Fruit fly (Drosophila melanogaster) whole organism, embryonic: ENCODE data around the gene shakB.
A peak's percentile ranks its signal among the peaks of the same experiment; 100 is the strongest.

Experiments used
- Asciz ChIP-seq: fragments of 200-800 bp; sonication (Bioruptor generic); optimal IDR thresholded peaks from 2 replicates; lab custom pipeline; 2017; ENCODE audit warnings: missing biosample characterization, mild to moderate bottlenecking, missing genetic modification characterization, missing genetic modification reagents
- CG10267 ChIP-seq: fragments of 200-800 bp; sonication (Bioruptor generic); optimal IDR thresholded peaks from 2 replicates; lab custom pipeline; 2018; ENCODE audit warnings: missing biosample characterization, mild to moderate bottlenecking, missing genetic modification characterization, moderate library complexity
- CG11504 ChIP-seq: fragments of 200-800 bp; sonication (Bioruptor generic); optimal IDR thresholded peaks from 3 replicates; lab custom pipeline; 2019; ENCODE audit warnings: missing biosample characterization, mild to moderate bottlenecking, missing genetic modification characterization, moderate library complexity
- CG1233 ChIP-seq: fragments of 200-800 bp; sonication (Bioruptor generic); optimal IDR thresholded peaks from 4 replicates; lab custom pipeline; 2018; ENCODE audit warnings: missing biosample characterization, mild to moderate bottlenecking, missing genetic modification characterization
- CG12659 ChIP-seq: fragments of 200-800 bp; sonication (Bioruptor generic); optimal IDR thresholded peaks from 3 replicates; lab custom pipeline; 2017; ENCODE audit warnings: mild to moderate bottlenecking, missing biosample characterization, missing genetic modification reagents, missing genetic modification characterization
- CG14710 ChIP-seq: fragments of 200-800 bp; sonication (Bioruptor generic); optimal IDR thresholded peaks from 3 replicates; lab custom pipeline; 2019; ENCODE audit warnings: missing biosample characterization, mild to moderate bottlenecking, missing genetic modification characterization, moderate library complexity
- CG15479 ChIP-seq: fragments of 200-800 bp; sonication (Bioruptor generic); optimal IDR thresholded peaks from 3 replicates; lab custom pipeline; 2019; ENCODE audit warnings: missing biosample characterization, mild to moderate bottlenecking, missing genetic modification characterization, moderate library complexity
- CG1603 ChIP-seq: fragments of 200-800 bp; sonication (Bioruptor generic); optimal IDR thresholded peaks from 2 replicates; lab custom pipeline; 2019; ENCODE audit warnings: missing biosample characterization, mild to moderate bottlenecking, missing genetic modification characterization, moderate library complexity
- CG16815 ChIP-seq: fragments of 200-800 bp; sonication (Bioruptor generic); optimal IDR thresholded peaks from 3 replicates; lab custom pipeline; 2017; ENCODE audit warnings: missing biosample characterization, mild to moderate bottlenecking, missing genetic modification characterization
- CG17361 ChIP-seq: fragments of 200-800 bp; sonication (Bioruptor generic); IDR thresholded peaks from 3 replicates; pipeline ENCODE4 v1.3.6; 2022; ENCODE audit warnings: missing biosample characterization, missing genetic modification characterization
- CG18262 ChIP-seq: fragments of 200-800 bp; optimal IDR thresholded peaks from 3 replicates; lab custom pipeline; 2019; ENCODE audit warnings: missing biosample characterization, mild to moderate bottlenecking, missing genetic modification characterization, moderate library complexity
- CG2199 ChIP-seq: fragments of 200-800 bp; sonication (Bioruptor generic); IDR thresholded peaks from 3 replicates; pipeline ENCODE4 v1.3.6; 2022; ENCODE audit warnings: missing biosample characterization, missing genetic modification characterization
- CG2712 ChIP-seq: fragments of 200-800 bp; optimal IDR thresholded peaks from 3 replicates; lab custom pipeline; 2019; ENCODE audit warnings: missing biosample characterization, mild to moderate bottlenecking, missing genetic modification characterization, moderate library complexity
- CG34376 ChIP-seq: fragments of 200-800 bp; sonication (Bioruptor generic); optimal IDR thresholded peaks from 2 replicates; lab custom pipeline; 2018; ENCODE audit warnings: missing biosample characterization, mild to moderate bottlenecking, missing genetic modification characterization
- CG4360 ChIP-seq: fragments of 200-800 bp; sonication (Bioruptor generic); IDR thresholded peaks from 2 replicates; pipeline ENCODE4 v1.3.6; 2022; ENCODE audit warnings: missing biosample characterization, missing genetic modification characterization
- CG4424 ChIP-seq: fragments of 200-800 bp; sonication (Bioruptor generic); optimal IDR thresholded peaks from 3 replicates; lab custom pipeline; 2016; ENCODE audit warnings: missing biosample characterization, missing genetic modification characterization
- CG9609 ChIP-seq: fragments of 200-800 bp; sonication (Bioruptor generic); optimal IDR thresholded peaks from 3 replicates; lab custom pipeline; 2016; ENCODE audit warnings: missing biosample characterization, missing genetic modification characterization
- CoRest ChIP-seq: fragments of 200-800 bp; sonication (Bioruptor generic); optimal IDR thresholded peaks from 3 replicates; lab custom pipeline; 2018; ENCODE audit warnings: missing biosample characterization, mild to moderate bottlenecking, missing genetic modification characterization, moderate library complexity
- D ChIP-seq, 2 experiments: fragments of 200-800 bp in 1 of 2; fragments of >200 bp in 1 of 2; sonication (Bioruptor generic) in 1 of 2; optimal IDR thresholded peaks; 2 replicates in 1 of 2; 3 replicates in 1 of 2; lab custom pipeline; 2017; ENCODE audit warnings: mild to moderate bottlenecking in 1 of 2, missing biosample characterization in 1 of 2, missing genetic modification characterization in 1 of 2, missing genetic modification reagents in 1 of 2
- D19A ChIP-seq: fragments of 200-800 bp; optimal IDR thresholded peaks from 3 replicates; lab custom pipeline; 2019; ENCODE audit warnings: missing biosample characterization, mild to moderate bottlenecking, missing genetic modification characterization, moderate library complexity
- HLHmδ ChIP-seq: fragments of 200-800 bp; sonication (Bioruptor generic); optimal IDR thresholded peaks from 2 replicates; lab custom pipeline; 2018; ENCODE audit warnings: missing biosample characterization, mild to moderate bottlenecking, missing genetic modification characterization, moderate library complexity
- Lim3 ChIP-seq: fragments of 200-800 bp; sonication (Bioruptor generic); IDR thresholded peaks from 2 replicates; pipeline ENCODE4 v1.3.6; 2022; ENCODE audit warnings: missing biosample characterization, missing genetic modification characterization
- Nf-YB ChIP-seq: fragments of 200-800 bp; sonication (Bioruptor generic); optimal IDR thresholded peaks from 3 replicates; lab custom pipeline; 2019; ENCODE audit warnings: missing biosample characterization, mild to moderate bottlenecking, missing genetic modification characterization, moderate library complexity
- Xrp1 ChIP-seq: fragments of 200-800 bp; sonication (Bioruptor generic); IDR thresholded peaks from 2 replicates; pipeline ENCODE4 v1.3.6; 2022; ENCODE audit warnings: missing biosample characterization, missing genetic modification characterization
- YL-1 ChIP-seq: fragments of 200-800 bp; sonication (Bioruptor generic); optimal IDR thresholded peaks from 3 replicates; lab custom pipeline; 2017; ENCODE audit warnings: missing biosample characterization, mild to moderate bottlenecking, missing genetic modification characterization
- bcd ChIP-seq: fragments of 200-800 bp; sonication (Bioruptor generic); optimal IDR thresholded peaks from 2 replicates; lab custom pipeline; 2017; ENCODE audit warnings: missing biosample characterization, mild to moderate bottlenecking, missing genetic modification characterization
- bsh ChIP-seq, 2 experiments: fragments of 200-800 bp; sonication (Bioruptor generic); optimal IDR thresholded peaks; 2 replicates each; lab custom pipeline; 2017 to 2018; ENCODE audit warnings: mild to moderate bottlenecking in 2 of 2, missing biosample characterization in 2 of 2, missing genetic modification characterization in 2 of 2, moderate library complexity in 1 of 2
- cad ChIP-seq: fragments of >200 bp; optimal IDR thresholded peaks from 2 replicates; lab custom pipeline; 2017; ENCODE audit warnings: missing biosample characterization, missing genetic modification characterization
- ems ChIP-seq: fragments of 200-800 bp; sonication (Bioruptor generic); optimal IDR thresholded peaks from 3 replicates; lab custom pipeline; 2016; ENCODE audit warnings: missing biosample characterization, missing genetic modification characterization
- fd96Cb ChIP-seq: fragments of 200-800 bp; sonication (Bioruptor generic); optimal IDR thresholded peaks from 2 replicates; lab custom pipeline; 2018; ENCODE audit warnings: missing biosample characterization, mild to moderate bottlenecking, missing genetic modification characterization, moderate library complexity
- repo ChIP-seq: fragments of 200-800 bp; sonication (Bioruptor generic); optimal IDR thresholded peaks from 2 replicates; lab custom pipeline; 2016; ENCODE audit warnings: missing biosample characterization, missing genetic modification characterization
- sd ChIP-seq: fragments of 200-800 bp; sonication (Bioruptor generic); optimal IDR thresholded peaks from 3 replicates; lab custom pipeline; 2018; ENCODE audit warnings: missing biosample characterization, mild to moderate bottlenecking, missing genetic modification characterization, moderate library complexity
- sens ChIP-seq: fragments of 200-800 bp; sonication (Bioruptor generic); peaks from one replicate; lab custom pipeline; 2016; ENCODE audit warnings: missing biosample characterization, missing genetic modification characterization
- slbo ChIP-seq: fragments of 200-800 bp; sonication (Bioruptor generic); IDR thresholded peaks from 2 replicates; pipeline ENCODE4 v1.3.6; 2022; ENCODE audit warnings: missing biosample characterization, missing genetic modification characterization
- sob ChIP-seq: fragments of 200-800 bp; sonication (Bioruptor generic); IDR thresholded peaks from 2 replicates; pipeline ENCODE4 v1.3.6; 2022; ENCODE audit warnings: missing biosample characterization, missing genetic modification characterization
- tin ChIP-seq: fragments of 200-800 bp; sonication (Bioruptor generic); optimal IDR thresholded peaks from 3 replicates; lab custom pipeline; 2016; ENCODE audit warnings: missing biosample characterization, missing genetic modification characterization
- trem ChIP-seq: fragments of 200-800 bp; optimal IDR thresholded peaks from 3 replicates; lab custom pipeline; 2019; ENCODE audit warnings: missing biosample characterization, mild to moderate bottlenecking, missing genetic modification characterization, moderate library complexity
- twi ChIP-seq: fragments of 200-800 bp; optimal IDR thresholded peaks from 2 replicates; lab custom pipeline; 2019; ENCODE audit warnings: missing biosample characterization, mild to moderate bottlenecking, missing genetic modification characterization, moderate library complexity
- zen ChIP-seq: fragments of 200-800 bp; sonication (Bioruptor generic); optimal IDR thresholded peaks from 3 replicates; lab custom pipeline; 2018; ENCODE audit warnings: missing biosample characterization, mild to moderate bottlenecking, missing genetic modification characterization, moderate library complexity

shakB gene

DNA sequence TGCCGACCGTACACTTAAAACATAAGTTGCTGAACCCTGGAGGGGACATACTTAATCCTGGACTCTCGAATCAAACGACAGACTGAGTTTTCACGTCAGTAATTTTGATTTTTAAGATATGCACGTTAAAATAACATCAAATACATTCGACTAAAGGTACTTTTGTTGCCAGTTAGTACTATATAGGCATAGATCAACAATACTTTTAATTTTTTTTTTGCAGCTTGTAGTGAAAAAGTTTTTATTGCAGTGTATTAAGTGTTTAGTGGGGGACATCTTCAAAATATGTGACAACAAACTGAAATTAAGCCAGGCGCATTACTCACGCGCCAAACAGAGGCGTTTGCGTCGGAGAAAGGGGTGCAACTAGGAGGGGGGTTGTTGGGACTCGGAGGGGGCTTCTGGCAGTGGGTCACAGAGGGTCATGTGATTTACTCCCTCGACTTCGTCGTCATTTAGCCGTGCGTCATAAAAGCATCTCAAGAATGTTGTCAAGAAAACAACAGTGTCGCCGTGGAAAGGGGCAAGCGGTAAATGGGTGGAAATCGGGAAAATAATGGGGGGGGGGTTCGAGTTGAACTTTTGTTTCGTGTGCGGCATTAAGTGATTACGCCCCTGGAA lies 205.0 kb downstream of the shakB start (continued):
- TF ChIP-seq sd (tag; lab: Kevin White, UChicago), result peak; percentile 45
- TF ChIP-seq HLHmδ (GFP tag; lab: Kevin White, UChicago), result peak; percentile 62
- peak; percentile 2 for TF ChIP-seq bcd (GFP tag; lab: Kevin White, UChicago)
- TF ChIP-seq CG1603 (tag; lab: Kevin White, UChicago), result peak; percentile 11
- TF ChIP-seq CG10267, result peak; percentile 28
- peak; percentile 8 for TF ChIP-seq D19A (tag; lab: Kevin White, UChicago)
- no peak for TF ChIP-seq sob (GFP tag; lab: Robert Waterston, UW)
- no peak for TF ChIP-seq CG1233
- TF ChIP-seq CG11504 (tag; lab: Kevin White, UChicago), result peak; percentile 18
- TF ChIP-seq slbo, result no peak
- TF ChIP-seq tin (GFP tag; lab: Kevin White, UChicago), result peak; percentile 11
- TF ChIP-seq CG4424 (GFP tag; lab: Kevin White, UChicago), result peak; percentile 21
- TF ChIP-seq CG14710 (tag; lab: Kevin White, UChicago), result peak; percentile 33
- peak; percentile 36 for TF ChIP-seq fd96Cb
- TF ChIP-seq CG17361 (GFP tag; lab: Robert Waterston, UW), result peak; percentile 55; the same call in 2 of the 3 replicates
- TF ChIP-seq sens (GFP tag; lab: Kevin White, UChicago), result peak; percentile 67
- TF ChIP-seq Xrp1 (GFP tag; lab: Robert Waterston, UW), result peak; percentile 37; the same call in 1 of the 2 replicates
- peak in 1 of 2 experiments; percentile 15 for TF ChIP-seq bsh (GFP tag; optimal IDR thresholded peaks at IDR 0.05; lab: Kevin White, UChicago)
- TF ChIP-seq trem (tag; lab: Kevin White, UChicago), result peak; percentile 8
- no peak for TF ChIP-seq Asciz (GFP tag; lab: Kevin White, UChicago)
- TF ChIP-seq Nf-YB (GFP tag; lab: Kevin White, UChicago), result no peak
- no peak for TF ChIP-seq ems (GFP tag; lab: Kevin White, UChicago)
- TF ChIP-seq CG16815 (GFP tag; lab: Kevin White, UChicago), result no peak
- TF ChIP-seq CG18262 (tag; lab: Kevin White, UChicago), result peak; percentile 46
- no peak for TF ChIP-seq YL-1 (GFP tag; lab: Kevin White, UChicago)
- no peak for TF ChIP-seq CG4360 (GFP tag; lab: Robert Waterston, UW)
- peak; percentile 51 for TF ChIP-seq CG2712 (tag; lab: Kevin White, UChicago)
- no peak for TF ChIP-seq repo

dm6 chrX:20717461-20717860 lies 209.4 kb downstream of the shakB start:
- peak; percentile 41 for TF ChIP-seq D (optimal IDR thresholded peaks at IDR 0.05; lab: Kevin White, UChicago)
- TF ChIP-seq D (GFP tag; optimal IDR thresholded peaks at IDR 0.05; lab: Kevin White, UChicago), result no peak
- no peak for TF ChIP-seq CG12659
- peak; percentile 53 for TF ChIP-seq cad (GFP tag; lab: Kevin White, UChicago)
- TF ChIP-seq zen (tag; lab: Kevin White, UChicago), result peak; percentile 72
- TF ChIP-seq CG34376 (GFP tag; lab: Kevin White, UChicago), result no peak
- TF ChIP-seq CG15479 (GFP tag; lab: Kevin White, UChicago), result peak; percentile 28
- no peak for TF ChIP-seq CoRest (tag; lab: Kevin White, UChicago)
- TF ChIP-seq twi (tag; lab: Kevin White, UChicago), result peak; percentile 50
- no peak for TF ChIP-seq fd96Cb
- TF ChIP-seq CG9609 (GFP tag; lab: Kevin White, UChicago), result no peak
- TF ChIP-seq CG2712 (tag; lab: Kevin White, UChicago), result no peak
- no peak for TF ChIP-seq Lim3 (GFP tag; lab: Robert Waterston, UW)
- TF ChIP-seq CG2199, result no peak
- TF ChIP-seq, all 482 proteins: peak for 5
